Worm (Caenorhabditis elegans) whole organism, L4 larva: ENCODE data around the gene slc-17.5.

Source experiments
- F49E8.2 ChIP-seq: sonication (generic microtip); optimal IDR thresholded peaks from 2 replicates; lab custom pipeline; 2016; ENCODE audit warnings: missing compliant biosample characterization, mild to moderate bottlenecking, missing genetic modification characterization, borderline replicate concordance
- ZK546.5 ChIP-seq, 2 experiments: sonication (generic microtip); optimal IDR thresholded peaks; 2 replicates each; lab custom pipeline; 2017; ENCODE audit warnings: missing biosample characterization in 2 of 2, missing genetic modification characterization in 2 of 2
- ama-1 ChIP-seq: fragments of 150-350 bp; optimal IDR thresholded peaks from 2 replicates; lab custom pipeline; 2014; ENCODE audit warnings: inconsistent platforms, mixed read lengths
- ceh-32 ChIP-seq: sonication (generic microtip); optimal IDR thresholded peaks from 2 replicates; lab custom pipeline; 2016; ENCODE audit warnings: mild to moderate bottlenecking, missing genetic modification characterization, missing compliant biosample characterization; ENCODE audit not compliant: poor library complexity
- ceh-44 ChIP-seq: fragments of 200-800 bp; sonication (Bioruptor generic); IDR thresholded peaks from 2 replicates; pipeline ENCODE4 v1.3.6; 2022; ENCODE audit warnings: missing genetic modification reagents, missing genetic modification characterization, missing compliant biosample characterization
- ces-1 ChIP-seq: fragments of 150-350 bp; sonication (generic microtip); optimal IDR thresholded peaks from 4 replicates; lab custom pipeline; 2014; ENCODE audit warnings: missing biosample characterization, missing genetic modification reagents, missing genetic modification characterization
- dpl-1 ChIP-seq: fragments of 150-350 bp; optimal IDR thresholded peaks from 2 replicates; lab custom pipeline; 2014; ENCODE audit warnings: missing biosample characterization, missing genetic modification reagents, missing genetic modification characterization
- fos-1 ChIP-seq: fragments of 150-350 bp; optimal IDR thresholded peaks from 2 replicates; lab custom pipeline; 2014; ENCODE audit warnings: missing biosample characterization, missing genetic modification characterization
- jun-1 ChIP-seq: fragments of 150-350 bp; optimal IDR thresholded peaks from 2 replicates; lab custom pipeline; 2014; ENCODE audit warnings: missing biosample characterization, missing genetic modification reagents, missing genetic modification characterization
- lin-1 ChIP-seq: fragments of 200-800 bp; sonication (Bioruptor generic); IDR thresholded peaks from 2 replicates; pipeline ENCODE4 v1.3.6; 2022; ENCODE audit warnings: missing genetic modification reagents, missing genetic modification characterization, missing compliant biosample characterization
- lin-15B ChIP-seq: fragments of 150-350 bp; sonication (generic microtip); optimal IDR thresholded peaks from 3 replicates; lab custom pipeline; 2014; ENCODE audit warnings: missing biosample characterization, missing genetic modification characterization
- lin-39 ChIP-seq: fragments of 150-350 bp; optimal IDR thresholded peaks from 2 replicates; lab custom pipeline; 2014; ENCODE audit warnings: missing biosample characterization, missing genetic modification reagents, missing genetic modification characterization
- nhr-25 ChIP-seq: sonication (generic microtip); optimal IDR thresholded peaks from 2 replicates; lab custom pipeline; 2017; ENCODE audit warnings: missing genetic modification characterization, mild to moderate bottlenecking, missing compliant biosample characterization, antibody characterized with exemption, moderate library complexity, borderline replicate concordance; ENCODE audit not compliant: insufficient read depth
- nhr-76 ChIP-seq: fragments of 150-350 bp; optimal IDR thresholded peaks from 2 replicates; lab custom pipeline; 2014; ENCODE audit warnings: missing biosample characterization, missing genetic modification characterization

DNA sequence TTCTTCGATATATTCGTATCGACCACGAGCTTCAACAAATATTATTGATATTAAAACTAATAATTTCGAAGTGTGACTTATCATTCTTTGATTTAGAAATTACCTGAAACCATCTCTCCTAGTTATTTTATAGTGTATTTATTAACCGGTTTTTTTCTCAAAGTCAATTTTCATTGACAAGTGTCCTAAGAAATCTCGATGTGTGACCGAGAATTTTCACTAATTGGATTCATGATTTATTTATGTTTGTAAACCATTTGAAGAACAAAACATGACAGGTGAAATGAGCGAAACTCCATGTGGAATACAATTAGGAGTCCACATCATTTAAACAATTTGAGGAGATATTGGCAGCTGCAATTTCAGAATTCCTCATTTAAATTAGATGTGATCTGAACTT, 21.2 kb downstream of the slc-17.5 start, which contains the start of gene C16D9.8:
- TF ChIP-seq fos-1 (tag; lab: Kevin White, UChicago) (no peak), ces-1 (no peak), lin-39 (tag; lab: Kevin White, UChicago) (no peak), ZK546.5 (tag; optimal IDR thresholded peaks at IDR 0.05; lab: Kevin White, UChicago) (no peak), F49E8.2 (tag; lab: Kevin White, UChicago) (no peak), dpl-1 (no peak), lin-15B (tag; lab: Kevin White, UChicago) (no peak), ceh-32 (no peak), ceh-44 (GFP tag; lab: Robert Waterston, UW) (no peak), lin-1 (GFP tag; lab: Robert Waterston, UW) (no peak), jun-1 (no peak), nhr-76 (no peak), ama-1 (lab: Kevin White, UChicago) (no peak), nhr-25 (tag; lab: Kevin White, UChicago) (no peak)
